Fruit fly (Drosophila melanogaster) whole organism, embryonic: ENCODE results near the gene CG42676.
A peak's percentile ranks its signal among the peaks of the same experiment; 100 is the strongest.

ENCODE experiments used
- ATbp ChIP-seq: fragments of 200-800 bp; sonication (Bioruptor generic); optimal IDR thresholded peaks from 2 replicates; lab custom pipeline; 2017; ENCODE audit warnings: missing biosample characterization, mild to moderate bottlenecking, missing genetic modification characterization, missing genetic modification reagents
- Atf-2 ChIP-seq: fragments of 200-800 bp; sonication (Bioruptor generic); optimal IDR thresholded peaks from 2 replicates; lab custom pipeline; 2016; ENCODE audit warnings: missing biosample characterization, missing genetic modification characterization
- Atf3 ChIP-seq: fragments of 200-800 bp; sonication (Bioruptor generic); optimal IDR thresholded peaks from 3 replicates; lab custom pipeline; 2016; ENCODE audit warnings: missing biosample characterization, missing genetic modification characterization
- Bgb ChIP-seq: fragments of 200-800 bp; sonication (Bioruptor generic); IDR thresholded peaks from 2 replicates; pipeline ENCODE4 v1.3.6; 2022; ENCODE audit warnings: missing biosample characterization, missing genetic modification characterization; ENCODE audit not compliant: partially characterized antibody
- CG10543 ChIP-seq: fragments of 200-800 bp; sonication (Bioruptor generic); optimal IDR thresholded peaks from 3 replicates; lab custom pipeline; 2017; ENCODE audit warnings: missing biosample characterization, mild to moderate bottlenecking, missing genetic modification characterization, moderate library complexity
- CG11560 ChIP-seq: fragments of 200-800 bp; sonication (Bioruptor generic); IDR thresholded peaks from 3 replicates; pipeline ENCODE4 v1.3.6; 2022; ENCODE audit warnings: missing biosample characterization, missing genetic modification characterization
- CG12104 ChIP-seq: fragments of 200-800 bp; sonication (Bioruptor generic); optimal IDR thresholded peaks from 3 replicates; lab custom pipeline; 2016; ENCODE audit warnings: missing biosample characterization, missing genetic modification characterization
- CG12744 ChIP-seq: fragments of 200-800 bp; sonication (Bioruptor generic); optimal IDR thresholded peaks from 2 replicates; lab custom pipeline; 2016; ENCODE audit warnings: missing biosample characterization, missing genetic modification characterization
- CG1529 ChIP-seq: fragments of 200-800 bp; sonication (Bioruptor generic); optimal IDR thresholded peaks from 3 replicates; lab custom pipeline; 2018; ENCODE audit warnings: missing biosample characterization, missing genetic modification characterization
- CG18262 ChIP-seq: fragments of 200-800 bp; optimal IDR thresholded peaks from 3 replicates; lab custom pipeline; 2019; ENCODE audit warnings: missing biosample characterization, mild to moderate bottlenecking, missing genetic modification characterization, moderate library complexity
- CG18599 ChIP-seq: fragments of 200-800 bp; sonication (Bioruptor generic); optimal IDR thresholded peaks from 3 replicates; lab custom pipeline; 2017; ENCODE audit warnings: missing biosample characterization, missing genetic modification characterization, mild to moderate bottlenecking, moderate library complexity, missing genetic modification reagents
- CG31365 ChIP-seq: fragments of 200-800 bp; sonication (Bioruptor generic); optimal IDR thresholded peaks from 2 replicates; lab custom pipeline; 2018; ENCODE audit warnings: missing biosample characterization, mild to moderate bottlenecking, missing genetic modification characterization
- CG33213 ChIP-seq: fragments of 200-800 bp; sonication (Bioruptor generic); optimal IDR thresholded peaks from 3 replicates; lab custom pipeline; 2016; ENCODE audit warnings: missing biosample characterization, missing genetic modification characterization
- CG3838 ChIP-seq: fragments of 200-800 bp; sonication (Bioruptor generic); optimal IDR thresholded peaks from 3 replicates; lab custom pipeline; 2016; ENCODE audit warnings: missing biosample characterization, missing genetic modification characterization
- CG4820 ChIP-seq: fragments of 200-800 bp; sonication (Bioruptor generic); optimal IDR thresholded peaks from 3 replicates; lab custom pipeline; 2016; ENCODE audit warnings: missing biosample characterization, missing genetic modification characterization
- CG6254 ChIP-seq: fragments of 200-800 bp; sonication (Bioruptor generic); optimal IDR thresholded peaks from 3 replicates; lab custom pipeline; 2017; ENCODE audit warnings: mild to moderate bottlenecking, missing biosample characterization, missing genetic modification reagents, missing genetic modification characterization
- CG7928 ChIP-seq: fragments of 200-800 bp; sonication (Bioruptor generic); optimal IDR thresholded peaks from 2 replicates; lab custom pipeline; 2017; ENCODE audit warnings: missing biosample characterization, mild to moderate bottlenecking, missing genetic modification characterization
- CG8089 ChIP-seq: fragments of 200-800 bp; sonication (Bioruptor generic); optimal IDR thresholded peaks from 3 replicates; lab custom pipeline; 2016; ENCODE audit warnings: missing biosample characterization, missing genetic modification characterization
- CG9215 ChIP-seq: fragments of 200-800 bp; sonication (Bioruptor generic); IDR thresholded peaks from 2 replicates; pipeline ENCODE4 v1.3.6; 2022; ENCODE audit warnings: missing biosample characterization, missing genetic modification characterization
- D19A ChIP-seq: fragments of 200-800 bp; optimal IDR thresholded peaks from 3 replicates; lab custom pipeline; 2019; ENCODE audit warnings: missing biosample characterization, mild to moderate bottlenecking, missing genetic modification characterization, moderate library complexity
- Dek ChIP-seq: fragments of 200-800 bp; sonication (Bioruptor generic); optimal IDR thresholded peaks from 3 replicates; lab custom pipeline; 2019; ENCODE audit warnings: missing biosample characterization, mild to moderate bottlenecking, missing genetic modification characterization, moderate library complexity
- Dref ChIP-seq: fragments of 200-800 bp; sonication (Bioruptor generic); IDR thresholded peaks from 2 replicates; pipeline ENCODE4 v1.3.6; 2022; ENCODE audit warnings: missing biosample characterization, missing genetic modification characterization
- Hsf ChIP-seq: fragments of 200-800 bp; sonication (Bioruptor generic); optimal IDR thresholded peaks from 3 replicates; lab custom pipeline; 2016; ENCODE audit warnings: missing biosample characterization, missing genetic modification characterization
- Mad ChIP-seq: fragments of 200-800 bp; sonication (Bioruptor generic); optimal IDR thresholded peaks from 2 replicates; lab custom pipeline; 2016; ENCODE audit warnings: missing biosample characterization, missing genetic modification characterization
- Stat92E ChIP-seq, 3 experiments: fragments of >200 bp in 2 of 3; fragments of 200-800 bp in 1 of 3; sonication (Bioruptor generic) in 1 of 3; optimal IDR thresholded peaks; 2 replicates each; lab custom pipeline; 2017 to 2019; ENCODE audit warnings: missing biosample characterization in 3 of 3, missing genetic modification characterization in 3 of 3, mild to moderate bottlenecking in 1 of 3, moderate library complexity in 1 of 3
- ara ChIP-seq: fragments of 200-800 bp; sonication (Bioruptor generic); IDR thresholded peaks from 2 replicates; pipeline ENCODE4 v1.3.6; 2022; ENCODE audit warnings: missing biosample characterization, missing genetic modification characterization
- chm ChIP-seq: fragments of 200-800 bp; sonication (Bioruptor generic); IDR thresholded peaks from 2 replicates; pipeline ENCODE4 v1.3.6; 2022; ENCODE audit warnings: missing biosample characterization, missing genetic modification characterization
- chn ChIP-seq: fragments of 200-800 bp; sonication (Bioruptor generic); optimal IDR thresholded peaks from 2 replicates; lab custom pipeline; 2016; ENCODE audit warnings: missing biosample characterization, missing genetic modification characterization
- corto ChIP-seq: fragments of 200-800 bp; sonication (Bioruptor generic); optimal IDR thresholded peaks from 2 replicates; lab custom pipeline; 2016; ENCODE audit warnings: missing biosample characterization, mild to moderate bottlenecking, missing genetic modification characterization, moderate library complexity
- danr ChIP-seq: fragments of 200-800 bp; sonication (Bioruptor generic); IDR thresholded peaks from 2 replicates; pipeline ENCODE4 v1.3.6; 2022; ENCODE audit warnings: missing biosample characterization, missing genetic modification characterization
- dpn ChIP-seq, 2 experiments: fragments of 200-800 bp; sonication (Bioruptor generic); optimal IDR thresholded peaks; 3 replicates each; lab custom pipeline; 2016; ENCODE audit warnings: missing biosample characterization in 2 of 2, missing genetic modification characterization in 2 of 2
- exex ChIP-seq: fragments of 200-800 bp; sonication (Bioruptor generic); optimal IDR thresholded peaks from 4 replicates; lab custom pipeline; 2018; ENCODE audit warnings: missing biosample characterization, mild to moderate bottlenecking, missing genetic modification characterization, moderate library complexity
- fd64A ChIP-seq: fragments of 200-800 bp; sonication (Bioruptor generic); optimal IDR thresholded peaks from 3 replicates; lab custom pipeline; 2018; ENCODE audit warnings: missing biosample characterization, mild to moderate bottlenecking, missing genetic modification characterization
- hkb ChIP-seq, 2 experiments: fragments of 200-800 bp in 1 of 2; fragments of >200 bp in 1 of 2; sonication (Bioruptor generic) in 1 of 2; IDR thresholded peaks in 1 of 2; optimal IDR thresholded peaks in 1 of 2; 2 replicates each; pipeline versions ENCODE4 v1.3.6 to Lab custom; 2017 to 2022; ENCODE audit warnings: missing biosample characterization in 1 of 2, missing genetic modification characterization in 1 of 2
- hth ChIP-seq: fragments of >200 bp; optimal IDR thresholded peaks from 2 replicates; lab custom pipeline; 2017; ENCODE audit warnings: inconsistent platforms
- inv ChIP-seq: fragments of 200-800 bp; sonication (Bioruptor generic); IDR thresholded peaks from 2 replicates; pipeline ENCODE4 v1.3.6; 2022; ENCODE audit warnings: missing biosample characterization, missing genetic modification characterization; ENCODE audit not compliant: partially characterized antibody
- lmd ChIP-seq: fragments of 200-800 bp; sonication (Bioruptor generic); IDR thresholded peaks from 2 replicates; pipeline ENCODE4 v1.3.6; 2022; ENCODE audit warnings: missing biosample characterization, missing genetic modification characterization
- nmo ChIP-seq: fragments of 200-800 bp; sonication (Bioruptor generic); optimal IDR thresholded peaks from 2 replicates; lab custom pipeline; 2018; ENCODE audit warnings: missing biosample characterization, mild to moderate bottlenecking, missing genetic modification characterization, moderate library complexity
- nom ChIP-seq: fragments of 200-800 bp; sonication (Bioruptor generic); optimal IDR thresholded peaks from 2 replicates; lab custom pipeline; 2017; ENCODE audit warnings: missing biosample characterization, missing genetic modification characterization, mild to moderate bottlenecking, moderate library complexity, missing genetic modification reagents
- phol ChIP-seq: fragments of 200-800 bp; sonication (Bioruptor generic); optimal IDR thresholded peaks from 3 replicates; lab custom pipeline; 2018; ENCODE audit warnings: missing biosample characterization, mild to moderate bottlenecking, missing genetic modification characterization, moderate library complexity
- sens ChIP-seq: fragments of 200-800 bp; sonication (Bioruptor generic); peaks from one replicate; lab custom pipeline; 2016; ENCODE audit warnings: missing biosample characterization, missing genetic modification characterization
- seq ChIP-seq: fragments of 200-800 bp; sonication (Bioruptor generic); IDR thresholded peaks from 2 replicates; pipeline ENCODE4 v1.3.6; 2022; ENCODE audit warnings: missing biosample characterization, missing genetic modification characterization
- sr ChIP-seq: fragments of 200-800 bp; sonication (Bioruptor generic); IDR thresholded peaks from 3 replicates; pipeline ENCODE4 v1.3.6; 2022; ENCODE audit warnings: missing biosample characterization, missing genetic modification characterization
- sug ChIP-seq: fragments of 200-800 bp; optimal IDR thresholded peaks from 2 replicates; lab custom pipeline; 2019; ENCODE audit warnings: missing biosample characterization, mild to moderate bottlenecking, missing genetic modification characterization, moderate library complexity
- vvl ChIP-seq: fragments of 200-800 bp; sonication (Bioruptor generic); IDR thresholded peaks from 2 replicates; pipeline ENCODE4 v1.3.6; 2022; ENCODE audit warnings: missing biosample characterization, missing genetic modification characterization
- zen ChIP-seq: fragments of 200-800 bp; sonication (Bioruptor generic); optimal IDR thresholded peaks from 3 replicates; lab custom pipeline; 2018; ENCODE audit warnings: missing biosample characterization, mild to moderate bottlenecking, missing genetic modification characterization, moderate library complexity
- zfh1 ChIP-seq: fragments of 200-800 bp; sonication (Bioruptor generic); IDR thresholded peaks from 3 replicates; pipeline ENCODE4 v1.3.6; 2022; ENCODE audit warnings: missing biosample characterization, missing genetic modification characterization
- zfh2 ChIP-seq: fragments of 200-800 bp; sonication (Bioruptor generic); optimal IDR thresholded peaks from 2 replicates; lab custom pipeline; 2016; ENCODE audit warnings: missing biosample characterization, missing genetic modification characterization

CG42676 gene

dm6 chr3L:1794943-1795696, 7.8 kb upstream of the CG42676 start, which contains the start of the genes alpha-Spec, dlt and Cdc37 (continued):
- TF ChIP-seq CG7928 (GFP tag; lab: Kevin White, UChicago): peak; percentile 34
- TF ChIP-seq Dref (GFP tag; lab: Robert Waterston, UW): peak; percentile 95
- no peak for TF ChIP-seq CG10543
- TF ChIP-seq CG9215 (GFP tag; lab: Robert Waterston, UW): no peak
- peak; percentile 33 for TF ChIP-seq exex (tag; lab: Kevin White, UChicago)
- peak; percentile 9 for TF ChIP-seq CG8089 (GFP tag; lab: Kevin White, UChicago)
- TF ChIP-seq hkb (optimal IDR thresholded peaks at IDR 0.05; lab: Kevin White, UChicago): peak; percentile 39
- TF ChIP-seq hkb (GFP tag; IDR thresholded peaks at IDR 0.05; lab: Robert Waterston, UW): no peak
- peak; percentile 38 for TF ChIP-seq sug (tag; lab: Kevin White, UChicago)
- no peak for TF ChIP-seq CG3838 (GFP tag; lab: Kevin White, UChicago)
- TF ChIP-seq CG4820 (GFP tag; lab: Kevin White, UChicago): no peak
- TF ChIP-seq zen (tag; lab: Kevin White, UChicago): peak; percentile 5
- TF ChIP-seq zfh2 (GFP tag; lab: Kevin White, UChicago): no peak
- peak; percentile 54 for TF ChIP-seq nmo (GFP tag; lab: Kevin White, UChicago)
- TF ChIP-seq chn (GFP tag; lab: Kevin White, UChicago): peak; percentile 4
- TF ChIP-seq Mad (GFP tag; lab: Kevin White, UChicago): no peak
- TF ChIP-seq CG12744 (GFP tag; lab: Kevin White, UChicago): no peak
- TF ChIP-seq CG6254: peak; percentile 72
- TF ChIP-seq CG12104: no peak
- peak; percentile 24; the same call in 1 of the 2 replicates for TF ChIP-seq lmd (GFP tag; lab: Robert Waterston, UW)
- peak; percentile 51; the same call in 1 of the 2 replicates for TF ChIP-seq seq (GFP tag; lab: Robert Waterston, UW)
- no peak for TF ChIP-seq Atf3 (GFP tag; lab: Kevin White, UChicago)
- no peak for TF ChIP-seq vvl
- TF ChIP-seq phol: peak; percentile 99
- no peak for TF ChIP-seq sr
- no peak for TF ChIP-seq corto (GFP tag; lab: Kevin White, UChicago)
- TF ChIP-seq CG11560 (tag; lab: Robert Waterston, UW): peak; percentile 90
- peak; percentile 59 for TF ChIP-seq CG33213 (GFP tag; lab: Kevin White, UChicago)
- TF ChIP-seq Dek (tag; lab: Kevin White, UChicago): peak; percentile 2
- peak; percentile 57; the same call in 1 of the 2 replicates for TF ChIP-seq chm (GFP tag; lab: Robert Waterston, UW)
- TF ChIP-seq sens: peak; percentile 84
- TF ChIP-seq danr (GFP tag; lab: Robert Waterston, UW): no peak
- TF ChIP-seq ara (GFP tag; lab: Robert Waterston, UW): no peak
- TF ChIP-seq fd64A (GFP tag; lab: Kevin White, UChicago): no peak
- no peak for TF ChIP-seq D19A
- TF ChIP-seq CG31365 (tag; lab: Kevin White, UChicago): peak; percentile 9
- peak; percentile 43 for TF ChIP-seq CG18262 (tag; lab: Kevin White, UChicago)
- peak in 1 of 2 experiments; percentile 21 for TF ChIP-seq dpn (GFP tag; optimal IDR thresholded peaks at IDR 0.05; lab: Kevin White, UChicago)
- peak in 1 of 3 experiments; percentile 21 for TF ChIP-seq Stat92E (GFP tag; optimal IDR thresholded peaks at IDR 0.05; lab: Kevin White, UChicago)
- no peak for TF ChIP-seq CG1529 (GFP tag; lab: Kevin White, UChicago)
- TF ChIP-seq CG18599 (GFP tag; lab: Kevin White, UChicago): no peak
- TF ChIP-seq Hsf: peak; percentile 35
- no peak for TF ChIP-seq Atf-2 (GFP tag; lab: Kevin White, UChicago)
- no peak for TF ChIP-seq hth
- no peak for TF ChIP-seq ATbp
- TF ChIP-seq nom (GFP tag; lab: Kevin White, UChicago): peak; percentile 55
- TF ChIP-seq Bgb (GFP tag; lab: Robert Waterston, UW): peak; percentile 79
- TF ChIP-seq inv (GFP tag; lab: Robert Waterston, UW): peak; percentile 76
- TF ChIP-seq zfh1: peak; percentile 26; the same call in 1 of the 3 replicates
